Worm (Caenorhabditis elegans): ENCODE results near the gene mkk-4.

The mkk-4 gene

DNA sequence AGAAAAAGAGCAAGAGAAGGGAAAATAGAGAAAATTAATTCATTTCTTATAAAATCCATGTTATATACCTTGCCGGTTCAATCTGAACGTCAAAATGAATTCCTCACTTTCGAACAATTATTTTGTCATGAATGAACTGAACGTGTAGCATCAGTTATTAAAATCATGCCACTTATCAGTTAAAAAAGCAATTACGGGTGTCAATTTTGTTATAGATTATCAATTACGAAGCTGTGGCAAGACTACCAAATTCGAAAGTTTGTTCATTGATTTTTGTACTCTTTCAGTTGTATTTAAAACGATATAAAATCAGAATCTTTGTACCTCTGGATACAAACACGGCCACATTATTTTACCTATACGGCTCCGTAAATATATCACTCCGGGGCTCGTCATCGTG is 30.3 kb upstream of the mkk-4 start:
- TF ChIP-seq cebp-1 (GFP tag; IDR thresholded peaks at IDR 0.05) (no peak), cebp-1 (tag; optimal IDR thresholded peaks at IDR 0.05) (no peak), nhr-80 (tag; optimal IDR thresholded peaks at IDR 0.05) (peak; percentile 61)

DNA sequence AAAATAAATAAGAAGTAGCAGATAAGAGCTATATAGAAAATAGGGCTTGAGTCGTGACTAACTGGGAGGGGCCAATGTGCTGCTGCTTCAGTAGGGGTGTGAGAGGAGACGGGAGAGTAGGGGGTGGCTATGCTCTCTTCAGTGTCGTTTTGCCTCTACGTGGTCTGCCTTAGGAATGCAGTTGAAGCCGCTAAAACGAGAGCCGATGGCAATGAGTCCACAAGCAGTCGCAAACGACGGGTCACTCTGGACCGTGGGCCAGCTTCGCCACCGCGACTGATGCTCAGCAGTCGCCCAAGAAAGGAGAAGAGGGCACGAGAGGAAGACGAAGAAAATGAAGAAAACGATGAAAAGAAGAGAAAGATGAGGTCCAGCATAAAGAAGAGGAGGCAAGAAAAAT is 28.5 kb upstream of the mkk-4 start, which contains the start of gene grk-1:
grk-1 (minus strand) TSS at position 17 of the 400 bp plus-strand sequence.
- TF ChIP-seq F55B11.4 (tag; optimal IDR thresholded peaks at IDR 0.05; ENCODE audit: borderline replicate concordance, insufficient read depth) (no peak), bed-2 (GFP tag; IDR thresholded peaks at IDR 0.05) (no peak), ztf-6 (GFP tag; IDR thresholded peaks at IDR 0.05) (no peak), dpl-1 (GFP tag; optimal IDR thresholded peaks at IDR 0.05) (no peak), Y79H2A.3 (GFP tag; conservative IDR thresholded peaks at IDR 0.05) (no peak), athp-1 (tag; optimal IDR thresholded peaks at IDR 0.05) (no peak), fkh-3 (tag; optimal IDR thresholded peaks at IDR 0.05) (no peak), nhr-80 (tag; optimal IDR thresholded peaks at IDR 0.05) (no peak), C17E4.6 (GFP tag; IDR thresholded peaks at IDR 0.05) (no peak), ceh-27 (GFP tag; optimal IDR thresholded peaks at IDR 0.05) (no peak), lsl-1 (GFP tag; optimal IDR thresholded peaks at IDR 0.05) (no peak), F49E8.2 (tag; optimal IDR thresholded peaks at IDR 0.05; ENCODE audit: insufficient read depth) (no peak), unc-62 (GFP tag; optimal IDR thresholded peaks at IDR 0.05) (no peak)

DNA sequence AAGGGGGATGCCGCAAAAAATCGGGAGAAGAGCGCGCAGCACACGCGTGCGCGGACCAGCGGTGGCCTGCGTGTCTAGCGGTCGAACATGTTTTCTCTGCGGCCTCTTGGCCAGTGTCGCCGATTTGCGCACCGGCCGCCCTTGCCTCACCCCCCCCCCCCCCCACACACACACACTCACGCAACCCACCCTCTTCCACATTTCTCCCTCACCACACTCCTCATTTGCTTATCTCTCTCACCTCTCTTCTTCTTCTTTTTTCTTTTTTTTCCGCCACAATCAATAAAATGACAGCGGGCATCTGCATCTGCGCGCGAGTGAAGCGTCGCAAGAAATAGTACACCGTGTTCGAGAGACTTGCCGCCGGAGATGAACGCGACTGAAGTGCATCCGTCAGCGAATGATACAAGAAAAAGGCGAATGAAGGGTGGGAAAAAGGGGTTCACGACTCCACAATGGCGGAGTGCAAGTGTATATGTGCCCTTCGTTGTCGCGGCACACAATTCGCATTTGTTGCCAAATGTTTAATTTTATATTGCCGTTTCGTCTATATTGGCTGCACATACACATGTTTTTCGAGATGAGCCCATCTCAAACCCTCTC is 28.0 kb upstream of the mkk-4 start:
- no peak for TF ChIP-seq die-1 (tag; optimal IDR thresholded peaks at IDR 0.05)
- no peak for TF ChIP-seq hlh-26 (GFP tag; conservative IDR thresholded peaks at IDR 0.05)
- no peak for TF ChIP-seq rpc-1 (optimal IDR thresholded peaks at IDR 0.05)
- TF ChIP-seq rpc-1 (tag; optimal IDR thresholded peaks at IDR 0.05): no peak
- TF ChIP-seq rec-8 (tag; optimal IDR thresholded peaks at IDR 0.05): no peak
- no peak for TF ChIP-seq snpc-4 (GFP tag; optimal IDR thresholded peaks at IDR 0.05)
- TF ChIP-seq snpc-4 (tag; optimal IDR thresholded peaks at IDR 0.05): no peak
- TF ChIP-seq B0261.1 (tag; optimal IDR thresholded peaks at IDR 0.05): no peak
- peak in 1 of 3 experiments; percentile 62 for TF ChIP-seq lin-35 (GFP tag; optimal IDR thresholded peaks at IDR 0.05)
- no peak for TF ChIP-seq F33H1.4 (GFP tag; IDR thresholded peaks at IDR 0.05)
- no peak for TF ChIP-seq F37B4.10 (GFP tag; IDR thresholded peaks at IDR 0.05)
- 0 out of 2 replicates have a peak, but pooled peaks have one; percentile 43 for TF ChIP-seq Y56A3A.18 (GFP tag; IDR thresholded peaks at IDR 0.05)
- TF ChIP-seq madf-10 (tag; optimal IDR thresholded peaks at IDR 0.05): no peak
- TF ChIP-seq F23B12.7 (tag; optimal IDR thresholded peaks at IDR 0.05; ENCODE audit: insufficient read depth): no peak
- no peak for TF ChIP-seq madf-6 (GFP tag; IDR thresholded peaks at IDR 0.05)
- TF ChIP-seq egl-44 (GFP tag; IDR thresholded peaks at IDR 0.05): no peak
- TF ChIP-seq dox-1 (GFP tag; IDR thresholded peaks at IDR 0.05): peak; percentile 52
- TF ChIP-seq F10E7.11 (tag; optimal IDR thresholded peaks at IDR 0.05): no peak
- no peak for TF ChIP-seq snpc-1.1 (tag; optimal IDR thresholded peaks at IDR 0.05; ENCODE audit: insufficient read depth)
- TF ChIP-seq attf-3 (GFP tag; conservative IDR thresholded peaks at IDR 0.05): no peak
- no peak for TF ChIP-seq lsl-1 (GFP tag; optimal IDR thresholded peaks at IDR 0.05)
- TF ChIP-seq chd-7 (tag; optimal IDR thresholded peaks at IDR 0.05): peak; percentile 78
- no peak for TF ChIP-seq ceh-100 (GFP tag; IDR thresholded peaks at IDR 0.05)
- no peak for TF ChIP-seq akir-1 (GFP tag; optimal IDR thresholded peaks at IDR 0.05)
- no peak for TF ChIP-seq nhr-27 (tag; optimal IDR thresholded peaks at IDR 0.05)
- TF ChIP-seq pha-4 (tag; optimal IDR thresholded peaks at IDR 0.05): no peak
- TF ChIP-seq nfya-2 (GFP tag; IDR thresholded peaks at IDR 0.05): no peak
- peak; percentile 43; the same call in 1 of the 2 replicates for TF ChIP-seq C06A6.2 (GFP tag; conservative IDR thresholded peaks at IDR 0.05)
- no peak for TF ChIP-seq fkh-3 (tag; optimal IDR thresholded peaks at IDR 0.05)
- no peak for TF ChIP-seq F39B2.1 (GFP tag; IDR thresholded peaks at IDR 0.05)
- TF ChIP-seq attf-5 (GFP tag; optimal IDR thresholded peaks at IDR 0.05): peak; percentile 69
- TF ChIP-seq hrde-1 (tag; optimal IDR thresholded peaks at IDR 0.05; ENCODE audit: borderline replicate concordance): no peak

All from whole organism, young adult.